Fruit fly (Drosophila melanogaster): Measurements from ENCODE around the gene CG33285.

DNA sequence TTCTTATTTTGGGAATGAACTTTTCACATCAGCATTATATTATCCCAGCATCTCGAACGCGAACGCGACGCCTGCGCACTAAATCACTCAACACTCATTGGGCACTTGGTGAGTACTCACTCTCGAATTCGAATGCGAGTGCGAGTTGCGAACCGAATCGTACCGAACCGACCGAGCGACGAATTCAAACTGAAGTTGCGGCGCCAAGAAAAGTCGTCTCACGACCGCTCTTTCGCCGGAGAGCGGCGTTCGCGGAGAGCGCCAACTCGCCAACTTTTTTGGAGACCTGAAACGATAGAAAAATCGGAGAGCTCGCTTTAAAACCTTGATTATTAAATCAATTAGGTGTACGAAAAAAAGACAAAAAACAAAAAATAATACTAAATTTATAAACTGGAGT is 11.1 kb upstream of the CG33285 start:
- no peak for TF ChIP-seq E2f1 (GFP tag; IDR thresholded peaks at IDR 0.05)
- 0 out of 3 replicates have a peak, but pooled peaks have one; percentile 29 for TF ChIP-seq sr (GFP tag; IDR thresholded peaks at IDR 0.05)
- no peak for TF ChIP-seq slou (GFP tag; optimal IDR thresholded peaks at IDR 0.05)
- no peak for TF ChIP-seq nom (GFP tag; optimal IDR thresholded peaks at IDR 0.05)
- TF ChIP-seq CG3407 (GFP tag; optimal IDR thresholded peaks at IDR 0.05): no peak
- TF ChIP-seq CG2712 (tag; optimal IDR thresholded peaks at IDR 0.05): no peak
- no peak for TF ChIP-seq br (optimal IDR thresholded peaks at IDR 0.05)
- no peak for TF ChIP-seq Sin3A (optimal IDR thresholded peaks at IDR 0.05)
- no peak for TF ChIP-seq emc (GFP tag; optimal IDR thresholded peaks at IDR 0.05)
- TF ChIP-seq tin (GFP tag; optimal IDR thresholded peaks at IDR 0.05): no peak
- TF ChIP-seq CHES-1-like (GFP tag; optimal IDR thresholded peaks at IDR 0.05): no peak
- TF ChIP-seq dimm (GFP tag; IDR thresholded peaks at IDR 0.05): no peak
- TF ChIP-seq CG31224 (GFP tag; IDR thresholded peaks at IDR 0.05): no peak
- TF ChIP-seq Bgb (GFP tag; IDR thresholded peaks at IDR 0.05; ENCODE audit: partially characterized antibody): 0 out of 2 replicates have a peak, but pooled peaks have one; percentile 37

Data from whole organism, embryonic.